Worm (Caenorhabditis elegans): ENCODE measurements around the gene F52B11.5.

The F52B11.5 gene

ce11 chrIV:14133400-14133799 is 30.4 kb upstream of the F52B11.5 start:
- TF ChIP-seq aha-1 (tag) (peak; percentile 92), R02D3.7 (tag; optimal IDR thresholded peaks at IDR 0.05) (no peak)

ce11 chrIV:14131770-14132169 is 28.7 kb upstream of the F52B11.5 start, which contains the start of gene srz-59:
Gene srz-59, plus strand, starts transcription at chrIV:14132070.
- TF ChIP-seq nhr-48 (tag; optimal IDR thresholded peaks at IDR 0.05) (no peak), ceh-44 (GFP tag; IDR thresholded peaks at IDR 0.05) (no peak), nhr-42 (GFP tag; IDR thresholded peaks at IDR 0.05) (no peak), mdl-1 (tag; optimal IDR thresholded peaks at IDR 0.05) (no peak), saeg-2 (GFP tag; IDR thresholded peaks at IDR 0.05) (no peak), ceh-20 (GFP tag; IDR thresholded peaks at IDR 0.05) (no peak), hlh-11 (tag; optimal IDR thresholded peaks at IDR 0.05) (no peak), ZK337.2 (GFP tag; IDR thresholded peaks at IDR 0.05) (no peak), zip-2 (tag; optimal IDR thresholded peaks at IDR 0.05) (no peak), set-16 (GFP tag; IDR thresholded peaks at IDR 0.05) (no peak), T26A8.4 (GFP tag; IDR thresholded peaks at IDR 0.05) (no peak), F49E8.2 (tag; optimal IDR thresholded peaks at IDR 0.05; ENCODE audit: borderline replicate concordance) (no peak), D1046.2 (GFP tag; IDR thresholded peaks at IDR 0.05) (no peak), daf-16 (GFP tag; optimal IDR thresholded peaks at IDR 0.05) (no peak), daf-16 (tag; optimal IDR thresholded peaks at IDR 0.05) (no peak), lsy-2 (tag; optimal IDR thresholded peaks at IDR 0.05) (no peak), ceh-82 (tag; optimal IDR thresholded peaks at IDR 0.05) (no peak), dmd-6 (GFP tag; IDR thresholded peaks at IDR 0.05) (no peak)

DNA sequence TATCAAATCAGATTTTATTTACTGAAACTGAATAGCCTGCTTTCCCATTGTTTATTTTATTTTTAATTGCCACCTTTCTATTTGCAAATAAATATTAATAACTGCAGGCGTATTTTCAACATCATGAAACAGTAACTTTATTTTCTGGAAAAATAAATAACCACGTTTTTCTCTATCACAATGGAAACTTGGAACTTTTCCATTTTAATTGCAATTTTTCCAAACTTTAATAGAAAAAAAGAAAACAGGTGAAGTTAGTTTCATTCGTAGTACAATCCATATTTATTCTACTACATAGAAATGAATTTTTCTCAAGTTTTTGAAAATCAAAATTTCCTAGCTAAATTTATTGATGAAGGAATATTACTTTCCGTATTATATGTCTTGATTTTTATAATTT is 26.1 kb upstream of the F52B11.5 start, which contains the start of gene srz-42:
Gene srz-42 (plus strand): TSS at position 301 of the 400 bp plus-strand sequence.
- TF ChIP-seq Y5F2A.4 (GFP tag; optimal IDR thresholded peaks at IDR 0.05) (no peak), ZK546.5 (tag; optimal IDR thresholded peaks at IDR 0.05) (no peak), ceh-62 (tag; optimal IDR thresholded peaks at IDR 0.05) (no peak), Y105C5A.15 (GFP tag; IDR thresholded peaks at IDR 0.05) (no peak), zfp-3 (GFP tag; conservative IDR thresholded peaks at IDR 0.05) (no peak), lin-39 (tag; optimal IDR thresholded peaks at IDR 0.05) (no peak), mdl-1 (tag; optimal IDR thresholded peaks at IDR 0.05) (no peak), pqm-1 (tag; optimal IDR thresholded peaks at IDR 0.05) (no peak)

- TF ChIP-seq pqm-1 (tag; optimal IDR thresholded peaks at IDR 0.05) = peak; percentile 60
- no peak for TF ChIP-seq spr-1 (tag; optimal IDR thresholded peaks at IDR 0.05)
- no peak for TF ChIP-seq php-3 (GFP tag; IDR thresholded peaks at IDR 0.05)
- no peak for TF ChIP-seq nhr-10 (tag; optimal IDR thresholded peaks at IDR 0.05)
- TF ChIP-seq daf-16 (GFP tag; optimal IDR thresholded peaks at IDR 0.05) = no peak
- TF ChIP-seq daf-16 (tag; optimal IDR thresholded peaks at IDR 0.05) = peak; percentile 53
- no peak for TF ChIP-seq ceh-20 (GFP tag; IDR thresholded peaks at IDR 0.05)
- no peak for TF ChIP-seq spr-3 (GFP tag; optimal IDR thresholded peaks at IDR 0.05)
- TF ChIP-seq fkh-10 (GFP tag; optimal IDR thresholded peaks at IDR 0.05) = no peak
Measured at ce11 chrIV:14127805-14128610, 25.0 kb upstream of the F52B11.5 start, which contains the start of gene H12I19.115. Gene H12I19.115, minus strand, starts transcription at chrIV:14127855.

DNA sequence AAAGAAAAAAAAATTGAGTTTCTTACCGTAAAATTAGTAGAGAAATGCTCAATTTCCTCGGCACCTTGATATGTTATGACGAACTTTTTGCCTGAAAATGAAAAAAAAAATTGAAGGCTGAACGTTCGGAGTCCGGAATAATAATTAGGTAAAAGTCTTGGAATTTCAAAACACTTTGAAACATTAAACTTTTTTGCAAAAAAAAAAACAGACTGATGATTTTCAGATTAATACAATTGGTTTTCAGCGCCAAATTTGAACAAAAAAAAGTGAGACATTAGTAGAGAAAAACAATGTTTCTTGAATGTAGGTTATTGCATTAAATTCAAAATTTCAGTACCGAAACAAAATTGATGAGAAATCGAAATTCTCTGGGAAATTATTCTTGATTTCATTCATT is 20.9 kb upstream of the F52B11.5 start, which contains the start of gene nkcc-1:
Gene nkcc-1 (minus strand): TSS at position 101 of the 400 bp plus-strand sequence.
- TF ChIP-seq D1046.2 (GFP tag; IDR thresholded peaks at IDR 0.05) = no peak
- TF ChIP-seq lin-15B (tag; optimal IDR thresholded peaks at IDR 0.05) = no peak

Measured in whole organism, L4 larva.